Worm (Caenorhabditis elegans): Measurements from ENCODE around the gene Y53C12A.11.

DNA sequence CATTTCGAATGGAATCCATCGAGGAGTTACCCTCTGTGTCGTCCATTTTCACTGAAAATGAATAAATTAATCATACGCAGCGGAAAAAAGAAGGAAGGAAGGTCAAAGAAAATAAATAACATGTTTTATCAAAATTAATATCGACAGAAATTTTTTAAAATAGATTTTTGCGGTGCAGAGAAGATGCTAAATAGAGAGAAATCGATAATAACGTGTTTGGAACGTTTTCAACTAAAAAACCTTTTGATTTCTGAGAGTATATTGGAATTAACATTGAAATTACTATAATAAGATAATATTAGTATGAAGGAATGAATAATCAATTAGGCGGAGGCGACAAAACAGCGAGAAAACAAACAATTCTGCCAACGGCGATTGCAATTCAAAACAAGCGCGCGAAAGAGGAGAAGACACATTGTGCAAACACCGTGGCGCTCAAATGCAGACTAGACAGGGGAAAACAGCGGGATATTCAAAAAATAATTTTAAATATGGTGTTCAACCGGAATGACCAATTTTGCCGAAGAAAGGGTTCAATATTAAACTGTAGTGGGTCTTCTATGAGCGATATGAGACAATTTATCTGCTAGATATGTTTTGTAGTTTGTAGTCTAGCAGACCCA lies 2.0 kb downstream of the Y53C12A.11 start, which contains the start of gene wee-1.3:
- TF ChIP-seq ama-1 (optimal IDR thresholded peaks at IDR 0.05) (no peak), zag-1 (tag; optimal IDR thresholded peaks at IDR 0.05) (no peak), nhr-28 (tag; optimal IDR thresholded peaks at IDR 0.05) (peak; percentile 60), nhr-237 (tag; optimal IDR thresholded peaks at IDR 0.05) (no peak), lin-39 (tag; optimal IDR thresholded peaks at IDR 0.05) (no peak), Y105C5A.15 (GFP tag; IDR thresholded peaks at IDR 0.05) (no peak), sdz-12 (GFP tag; optimal IDR thresholded peaks at IDR 0.05) (no peak)

Measured in whole organism, L4 larva.